Worm (Caenorhabditis elegans) whole organism, L4 larva: Measurements from ENCODE around the gene fat-6.

Experiments
- F44E2.7 ChIP-seq: fragments of 200-800 bp; sonication (Bioruptor generic); IDR thresholded peaks from 2 replicates; pipeline ENCODE4 v2.1.2; 2022; ENCODE audit warnings: missing genetic modification characterization, missing compliant biosample characterization
- T20F7.1 ChIP-seq: fragments of 200-800 bp; sonication (Bioruptor generic); optimal IDR thresholded peaks from 2 replicates; lab custom pipeline; 2018; ENCODE audit warnings: mild to moderate bottlenecking, missing genetic modification characterization, missing compliant biosample characterization
- T26A8.4 ChIP-seq: fragments of 200-800 bp; sonication (Bioruptor generic); IDR thresholded peaks from 2 replicates; pipeline ENCODE4 v1.3.6; 2022; ENCODE audit warnings: missing genetic modification characterization, missing compliant biosample characterization
- Y48G9A.11 ChIP-seq: fragments of 200-800 bp; sonication (Bioruptor generic); IDR thresholded peaks from 2 replicates; pipeline ENCODE4 v1.3.6; 2022; ENCODE audit warnings: missing genetic modification reagents, missing genetic modification characterization, missing compliant biosample characterization
- Y75B8A.6 ChIP-seq: fragments of 200-800 bp; sonication (Bioruptor generic); IDR thresholded peaks from 2 replicates; pipeline ENCODE4 v1.3.6; 2022; ENCODE audit warnings: missing genetic modification reagents, missing genetic modification characterization, missing compliant biosample characterization
- ceh-20 ChIP-seq: fragments of 200-800 bp; sonication (Bioruptor generic); IDR thresholded peaks from 2 replicates; pipeline ENCODE4 v1.3.6; 2022; ENCODE audit warnings: missing genetic modification reagents, missing genetic modification characterization, missing compliant biosample characterization
- ceh-28 ChIP-seq: fragments of 150-350 bp; optimal IDR thresholded peaks from 2 replicates; lab custom pipeline; 2014; ENCODE audit warnings: missing biosample characterization, missing genetic modification reagents, missing genetic modification characterization
- ceh-32 ChIP-seq: sonication (generic microtip); optimal IDR thresholded peaks from 2 replicates; lab custom pipeline; 2016; ENCODE audit warnings: mild to moderate bottlenecking, missing genetic modification characterization, missing compliant biosample characterization; ENCODE audit not compliant: poor library complexity
- ctbp-1 ChIP-seq: fragments of 200-800 bp; sonication (Bioruptor generic); IDR thresholded peaks from 2 replicates; pipeline ENCODE4 v1.3.6; 2022; ENCODE audit warnings: missing genetic modification reagents, missing genetic modification characterization, missing compliant biosample characterization
- daf-8 ChIP-seq: fragments of 200-800 bp; sonication (Bioruptor generic); IDR thresholded peaks from 2 replicates; pipeline ENCODE4 v1.3.6; 2022; ENCODE audit warnings: missing genetic modification characterization, missing compliant biosample characterization
- dmd-8 ChIP-seq: fragments of 200-800 bp; sonication (Bioruptor generic); IDR thresholded peaks from 2 replicates; pipeline ENCODE4 v1.3.6; 2022; ENCODE audit warnings: missing genetic modification characterization, missing compliant biosample characterization
- dpl-1 ChIP-seq: fragments of 150-350 bp; optimal IDR thresholded peaks from 2 replicates; lab custom pipeline; 2014; ENCODE audit warnings: missing biosample characterization, missing genetic modification reagents, missing genetic modification characterization
- duxl-1 ChIP-seq: sonication (generic microtip); optimal IDR thresholded peaks from 2 replicates; lab custom pipeline; 2016; ENCODE audit warnings: mild to moderate bottlenecking, missing genetic modification characterization, moderate library complexity, missing compliant biosample characterization; ENCODE audit not compliant: poor library complexity
- egl-43 ChIP-seq: fragments of 200-800 bp; sonication (Bioruptor generic); IDR thresholded peaks from 2 replicates; pipeline ENCODE4 v1.3.6; 2022; ENCODE audit warnings: missing genetic modification reagents, missing genetic modification characterization, missing compliant biosample characterization
- fkh-10 ChIP-seq: fragments of 150-350 bp; optimal IDR thresholded peaks from 2 replicates; lab custom pipeline; 2014; ENCODE audit warnings: missing biosample characterization, missing genetic modification reagents, missing genetic modification characterization
- fos-1 ChIP-seq: fragments of 150-350 bp; optimal IDR thresholded peaks from 2 replicates; lab custom pipeline; 2014; ENCODE audit warnings: missing biosample characterization, missing genetic modification characterization
- hif-1 ChIP-seq, 2 experiments: sonication (generic microtip); optimal IDR thresholded peaks; 2 replicates each; lab custom pipeline; 2016 to 2017; ENCODE audit warnings: missing compliant biosample characterization in 2 of 2, missing genetic modification characterization in 2 of 2, missing genetic modification reagents in 2 of 2, missing genotype in 2 of 2, mild to moderate bottlenecking in 1 of 2
- hlh-30 ChIP-seq: sonication (generic microtip); optimal IDR thresholded peaks from 2 replicates; lab custom pipeline; 2017; ENCODE audit warnings: antibody characterized with exemption, mild to moderate bottlenecking, missing genetic modification characterization, missing compliant biosample characterization; ENCODE audit not compliant: insufficient read depth
- jun-1 ChIP-seq: fragments of 150-350 bp; optimal IDR thresholded peaks from 2 replicates; lab custom pipeline; 2014; ENCODE audit warnings: missing biosample characterization, missing genetic modification reagents, missing genetic modification characterization
- lin-1 ChIP-seq: fragments of 200-800 bp; sonication (Bioruptor generic); IDR thresholded peaks from 2 replicates; pipeline ENCODE4 v1.3.6; 2022; ENCODE audit warnings: missing genetic modification reagents, missing genetic modification characterization, missing compliant biosample characterization
- lin-13 ChIP-seq: fragments of 150-350 bp; optimal IDR thresholded peaks from 2 replicates; lab custom pipeline; 2014; ENCODE audit warnings: missing biosample characterization, missing genetic modification reagents, missing genetic modification characterization
- mdt-29 ChIP-seq: fragments of 200-800 bp; sonication (Bioruptor generic); IDR thresholded peaks from 2 replicates; pipeline ENCODE4 v1.3.6; 2022; ENCODE audit warnings: missing genetic modification reagents, missing genetic modification characterization, missing compliant biosample characterization
- mes-2 ChIP-seq: sonication (generic microtip); optimal IDR thresholded peaks from 2 replicates; lab custom pipeline; 2016; ENCODE audit warnings: missing genotype, mild to moderate bottlenecking, missing genetic modification characterization, missing compliant biosample characterization; ENCODE audit not compliant: poor library complexity, severe bottlenecking
- nhr-102 ChIP-seq: sonication (generic microtip); optimal IDR thresholded peaks from 2 replicates; lab custom pipeline; 2016; ENCODE audit warnings: mild to moderate bottlenecking, missing genetic modification characterization, moderate library complexity, missing compliant biosample characterization
- nhr-111 ChIP-seq: fragments of 200-800 bp; sonication (Bioruptor generic); optimal IDR thresholded peaks from 2 replicates; lab custom pipeline; 2018; ENCODE audit warnings: mild to moderate bottlenecking, missing genetic modification characterization, missing compliant biosample characterization
- nhr-28 ChIP-seq: fragments of 150-350 bp; optimal IDR thresholded peaks from 2 replicates; lab custom pipeline; 2014; ENCODE audit warnings: missing biosample characterization, missing genetic modification characterization
- nhr-41 ChIP-seq: fragments of 200-800 bp; sonication (Bioruptor generic); IDR thresholded peaks from 2 replicates; pipeline ENCODE4 v1.3.6; 2022; ENCODE audit warnings: missing genetic modification reagents, missing genetic modification characterization, missing compliant biosample characterization
- nhr-42 ChIP-seq: fragments of 200-800 bp; sonication (Bioruptor generic); IDR thresholded peaks from 2 replicates; pipeline ENCODE4 v1.3.6; 2022; ENCODE audit warnings: missing genetic modification characterization, missing compliant biosample characterization
- nhr-6 ChIP-seq: fragments of 150-350 bp; optimal IDR thresholded peaks from 2 replicates; lab custom pipeline; 2014; ENCODE audit warnings: missing biosample characterization, missing genetic modification characterization
- nhr-76 ChIP-seq: fragments of 150-350 bp; optimal IDR thresholded peaks from 2 replicates; lab custom pipeline; 2014; ENCODE audit warnings: missing biosample characterization, missing genetic modification characterization
- pha-4 ChIP-seq, 2 experiments: fragments of 150-350 bp in 1 of 2; fragments of 200-800 bp in 1 of 2; sonication (Bioruptor generic) in 1 of 2; IDR thresholded peaks in 1 of 2; optimal IDR thresholded peaks in 1 of 2; 2 replicates each; pipeline versions ENCODE4 v1.3.6 to Lab custom; 2014 to 2022; ENCODE audit warnings: missing genetic modification characterization in 2 of 2, missing genetic modification reagents in 2 of 2, missing biosample characterization in 1 of 2, missing compliant biosample characterization in 1 of 2
- php-3 ChIP-seq: fragments of 200-800 bp; sonication (Bioruptor generic); IDR thresholded peaks from 2 replicates; pipeline ENCODE4 v1.3.6; 2022; ENCODE audit warnings: missing genetic modification reagents, missing genetic modification characterization, missing compliant biosample characterization
- rbr-2 ChIP-seq: sonication (generic microtip); optimal IDR thresholded peaks from 2 replicates; lab custom pipeline; 2016; ENCODE audit warnings: missing genotype, missing genetic modification characterization, missing compliant biosample characterization
- saeg-2 ChIP-seq: fragments of 200-800 bp; sonication (Bioruptor generic); IDR thresholded peaks from 2 replicates; pipeline ENCODE4 v1.3.6; 2022; ENCODE audit warnings: missing genetic modification reagents, missing genetic modification characterization, missing compliant biosample characterization
- skn-1 ChIP-seq: fragments of 150-350 bp; optimal IDR thresholded peaks from 2 replicates; lab custom pipeline; 2014; ENCODE audit warnings: missing biosample characterization, missing genetic modification characterization
- snpc-1.2 ChIP-seq: fragments of 200-800 bp; sonication (Bioruptor generic); IDR thresholded peaks from 2 replicates; pipeline ENCODE4 v1.3.6; 2022; ENCODE audit warnings: missing genetic modification reagents, missing genetic modification characterization, missing compliant biosample characterization
- snpc-4 ChIP-seq: fragments of 150-350 bp; optimal IDR thresholded peaks from 2 replicates; lab custom pipeline; 2014; ENCODE audit warnings: missing biosample characterization, missing genetic modification characterization
- spr-3 ChIP-seq: fragments of 200-800 bp; sonication (Bioruptor generic); optimal IDR thresholded peaks from 2 replicates; lab custom pipeline; 2018; ENCODE audit warnings: mild to moderate bottlenecking, missing genetic modification characterization, missing compliant biosample characterization
- unc-39 ChIP-seq: sonication (generic microtip); optimal IDR thresholded peaks from 2 replicates; lab custom pipeline; 2017; ENCODE audit warnings: missing biosample characterization, missing genetic modification characterization
- unc-62 ChIP-seq, 3 experiments: fragments of 150-350 bp in 1 of 3; sonication (generic microtip); optimal IDR thresholded peaks in 2 of 3; peaks in 1 of 3; 1 replicate in 1 of 3; 2 replicates in 2 of 3; lab custom pipeline; 2014 to 2017; ENCODE audit warnings: missing biosample characterization in 3 of 3, missing genetic modification characterization in 3 of 3, missing genetic modification reagents in 3 of 3, missing genotype in 1 of 3
- vab-7 ChIP-seq: fragments of 200-800 bp; sonication (Bioruptor generic); IDR thresholded peaks from 2 replicates; pipeline ENCODE4 v1.3.6; 2022; ENCODE audit warnings: missing genetic modification reagents, missing genetic modification characterization, missing compliant biosample characterization
- zfp-2 ChIP-seq: sonication (generic microtip); optimal IDR thresholded peaks from 2 replicates; lab custom pipeline; 2016; ENCODE audit warnings: mild to moderate bottlenecking, missing genetic modification characterization, missing compliant biosample characterization
- zip-2 ChIP-seq: fragments of 150-350 bp; optimal IDR thresholded peaks from 2 replicates; lab custom pipeline; 2014; ENCODE audit warnings: missing biosample characterization, missing genetic modification characterization

Gene fat-6

DNA sequence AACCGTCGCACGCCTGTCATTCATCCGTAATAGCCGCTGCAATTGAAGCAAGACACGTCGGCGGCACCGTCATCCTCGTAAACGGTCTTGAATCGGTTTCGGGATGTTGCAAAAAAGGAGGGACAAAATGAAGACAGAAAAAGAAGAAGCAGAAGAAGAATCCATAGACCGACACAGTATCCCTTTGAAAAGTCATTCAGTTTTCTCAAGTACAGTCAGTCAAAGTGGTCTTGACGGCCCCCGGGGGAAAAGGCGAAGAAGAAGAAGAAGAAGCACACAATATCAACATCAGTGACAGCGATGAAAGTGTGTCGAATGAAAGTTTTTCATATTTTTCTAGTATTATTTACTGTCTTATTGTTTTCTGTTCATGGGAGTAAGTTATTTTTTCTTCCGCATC is 37.2 kb downstream of the fat-6 start, which contains the start of gene cutl-27:
Gene cutl-27 (plus strand): TSS at position 301 of the 400 bp plus-strand sequence.
- TF ChIP-seq nhr-41 (GFP tag; lab: Robert Waterston, UW): no peak
- TF ChIP-seq unc-62 (GFP tag; optimal IDR thresholded peaks at IDR 0.05 in 1 of 2; lab: Kevin White, UChicago): peak in 1 of 2 experiments; percentile 88
- TF ChIP-seq unc-62 (tag; optimal IDR thresholded peaks at IDR 0.05; lab: Kevin White, UChicago): no peak

DNA sequence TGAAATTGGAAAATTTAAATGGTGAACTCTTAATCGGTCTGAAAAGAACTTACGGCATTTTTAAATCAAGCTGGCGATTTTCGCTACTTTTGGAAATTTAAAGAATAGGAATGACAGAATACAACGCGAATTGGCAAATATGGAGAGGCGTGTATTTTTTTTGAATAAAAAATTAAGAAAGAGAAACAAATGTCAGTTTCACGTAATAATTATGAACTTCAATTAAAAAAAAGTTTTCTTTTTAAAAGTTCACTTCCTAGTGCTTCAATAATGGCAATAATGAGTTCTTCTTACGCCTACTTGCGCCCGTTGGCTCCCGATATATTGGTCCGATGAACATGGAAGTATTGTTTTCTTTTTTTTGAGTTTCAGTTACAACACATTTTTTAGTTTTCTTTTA is 37.8 kb downstream of the fat-6 start, which contains the start of gene pph-2:
Gene pph-2 (minus strand): TSS at position 101 of the 400 bp plus-strand sequence.
- no peak for TF ChIP-seq nhr-41 (GFP tag; lab: Robert Waterston, UW)
- no peak for TF ChIP-seq fos-1 (tag; lab: Kevin White, UChicago)
- no peak for TF ChIP-seq hlh-30 (tag; lab: Kevin White, UChicago)
- no peak for TF ChIP-seq daf-8 (GFP tag; lab: Robert Waterston, UW)
- TF ChIP-seq nhr-111 (GFP tag; lab: Kevin White, UChicago): no peak
- no peak for TF ChIP-seq dpl-1 (GFP tag; lab: Kevin White, UChicago)
- TF ChIP-seq ceh-32 (tag; lab: Kevin White, UChicago): no peak
- TF ChIP-seq saeg-2: no peak
- TF ChIP-seq, all 104 proteins: peak for 0

DNA sequence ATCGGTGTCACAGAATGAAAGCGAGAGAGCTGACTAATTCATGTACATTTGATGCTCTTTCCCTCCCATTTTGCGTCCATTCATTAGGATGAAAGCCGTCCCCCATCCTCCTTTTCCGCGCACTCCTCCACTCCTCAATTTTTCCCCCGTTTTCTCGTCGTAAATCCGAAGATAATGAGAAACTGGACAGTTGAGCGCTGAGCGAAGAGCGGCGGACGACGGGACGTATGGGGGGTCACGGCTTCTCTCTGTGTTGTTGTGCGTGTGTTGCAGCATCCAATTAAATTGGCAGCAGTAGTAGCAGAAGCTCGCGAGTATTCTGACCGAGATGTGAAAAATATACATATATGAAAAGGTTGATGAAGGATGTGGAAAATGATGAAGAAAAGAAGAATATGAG is 43.6 kb downstream of the fat-6 start:
- TF ChIP-seq unc-62 (GFP tag; optimal IDR thresholded peaks at IDR 0.05 in 1 of 2; lab: Kevin White, UChicago) (peak in 1 of 2 experiments; percentile 39), unc-62 (tag; optimal IDR thresholded peaks at IDR 0.05; lab: Kevin White, UChicago) (no peak), T26A8.4 (GFP tag; lab: Robert Waterston, UW) (no peak), saeg-2 (no peak), php-3 (GFP tag; lab: Robert Waterston, UW) (no peak)

DNA sequence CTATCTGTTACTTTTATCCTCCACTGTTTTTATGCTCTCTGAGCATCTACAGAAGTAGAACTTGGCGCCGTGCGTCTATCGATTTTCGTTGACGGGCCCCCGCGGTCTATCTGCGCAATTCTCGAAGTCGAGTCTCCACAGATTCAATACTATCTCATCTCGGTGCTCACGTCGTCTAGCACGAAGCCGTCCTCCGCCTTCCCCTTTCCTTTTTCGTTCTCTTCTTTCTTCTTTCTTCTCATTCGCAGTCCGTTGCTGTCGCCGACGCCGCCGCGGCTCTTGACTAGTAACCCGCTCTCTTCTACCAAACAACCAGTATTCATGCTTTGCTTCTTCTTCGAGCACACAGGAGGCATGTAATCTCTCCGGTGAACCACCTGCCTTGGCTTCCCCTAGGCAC is 44.4 kb downstream of the fat-6 start:
- TF ChIP-seq lin-13: no peak
- no peak for TF ChIP-seq pha-4 (GFP tag; IDR thresholded peaks at IDR 0.05; lab: Robert Waterston, UW)
- TF ChIP-seq pha-4 (tag; optimal IDR thresholded peaks at IDR 0.05; lab: Kevin White, UChicago): no peak
- TF ChIP-seq fos-1 (tag; lab: Kevin White, UChicago): no peak
- no peak for TF ChIP-seq ctbp-1
- TF ChIP-seq rbr-2: peak; percentile 67
- no peak for TF ChIP-seq lin-1 (GFP tag; lab: Robert Waterston, UW)
- TF ChIP-seq T20F7.1 (GFP tag; lab: Kevin White, UChicago): no peak
- no peak for TF ChIP-seq skn-1
- TF ChIP-seq vab-7 (GFP tag; lab: Robert Waterston, UW): no peak
- no peak for TF ChIP-seq snpc-1.2 (GFP tag; lab: Robert Waterston, UW)
- TF ChIP-seq duxl-1: no peak
- TF ChIP-seq unc-39 (tag; lab: Kevin White, UChicago): no peak
- TF ChIP-seq nhr-42 (GFP tag; lab: Robert Waterston, UW): no peak
- TF ChIP-seq mdt-29 (GFP tag; lab: Robert Waterston, UW): no peak
- TF ChIP-seq nhr-6 (tag; lab: Kevin White, UChicago): no peak
- TF ChIP-seq F44E2.7 (GFP tag; lab: Robert Waterston, UW): no peak
- TF ChIP-seq dmd-8: no peak
- TF ChIP-seq mes-2 (tag; lab: Kevin White, UChicago): peak; percentile 18
- TF ChIP-seq egl-43: no peak
- TF ChIP-seq jun-1: no peak
- 0 out of 2 replicates have a peak, but pooled peaks have one; percentile 26 for TF ChIP-seq ceh-20 (GFP tag; lab: Robert Waterston, UW)
- no peak for TF ChIP-seq nhr-111 (GFP tag; lab: Kevin White, UChicago)
- TF ChIP-seq Y75B8A.6: no peak
- no peak for TF ChIP-seq zip-2 (tag; lab: Kevin White, UChicago)
- no peak for TF ChIP-seq snpc-4 (tag; lab: Kevin White, UChicago)
- TF ChIP-seq Y48G9A.11 (GFP tag; lab: Robert Waterston, UW): no peak
- peak; percentile 9 for TF ChIP-seq ceh-28 (tag; lab: Kevin White, UChicago)
- no peak for TF ChIP-seq spr-3 (GFP tag; lab: Kevin White, UChicago)
- no peak for TF ChIP-seq zfp-2 (tag; lab: Kevin White, UChicago)
- no peak for TF ChIP-seq nhr-102 (tag; lab: Kevin White, UChicago)
- no peak for TF ChIP-seq fkh-10 (GFP tag; lab: Kevin White, UChicago)
- no peak for TF ChIP-seq nhr-76
- TF ChIP-seq nhr-28 (tag; lab: Kevin White, UChicago): no peak
- no peak for TF ChIP-seq saeg-2
- TF ChIP-seq hif-1 (tag; optimal IDR thresholded peaks at IDR 0.05; lab: Kevin White, UChicago): no peak
- no peak for TF ChIP-seq daf-8 (GFP tag; lab: Robert Waterston, UW)
